Fruit fly (Drosophila melanogaster): ENCODE results near the gene CG31668.

CG31668 gene

dm6 chr2L:2177312-2177968 is 28.5 kb downstream of the CG31668 start (continued):
- TF ChIP-seq CG1832 (GFP tag; optimal IDR thresholded peaks at IDR 0.05) (no peak), sd (tag; optimal IDR thresholded peaks at IDR 0.05) (no peak), corto (GFP tag; optimal IDR thresholded peaks at IDR 0.05) (peak; percentile 53), BtbVII (GFP tag; optimal IDR thresholded peaks at IDR 0.05) (no peak), odd (GFP tag; optimal IDR thresholded peaks at IDR 0.05) (no peak), Gug (GFP tag; IDR thresholded peaks at IDR 0.05) (0 out of 4 replicates have a peak, but pooled peaks have one; percentile 4), Ptx1 (GFP tag; IDR thresholded peaks at IDR 0.05) (peak; percentile 32; the same call in 1 of the 2 replicates), CG3163 (GFP tag; optimal IDR thresholded peaks at IDR 0.05) (no peak), CG4424 (GFP tag; optimal IDR thresholded peaks at IDR 0.05) (peak; percentile 52), CG11723 (GFP tag; optimal IDR thresholded peaks at IDR 0.05) (no peak), psq (GFP tag; optimal IDR thresholded peaks at IDR 0.05) (no peak), CG3407 (GFP tag; optimal IDR thresholded peaks at IDR 0.05) (no peak), zf30C (GFP tag; optimal IDR thresholded peaks at IDR 0.05) (no peak), CG4707 (GFP tag; optimal IDR thresholded peaks at IDR 0.05) (peak; percentile 77), az2 (GFP tag; optimal IDR thresholded peaks at IDR 0.05) (peak; percentile 52), CG4360 (GFP tag; IDR thresholded peaks at IDR 0.05) (no peak), E2f2 (GFP tag; IDR thresholded peaks at IDR 0.05) (peak; percentile 24; the same call in 1 of the 2 replicates), chinmo (GFP tag; IDR thresholded peaks at IDR 0.05; ENCODE audit: partially characterized antibody) (no peak), Dp (GFP tag; optimal IDR thresholded peaks at IDR 0.05) (no peak), lab (GFP tag; optimal IDR thresholded peaks at IDR 0.05) (peak; percentile 23), CG16813 (GFP tag; IDR thresholded peaks at IDR 0.05; ENCODE audit: partially characterized antibody) (no peak), cad (GFP tag; optimal IDR thresholded peaks at IDR 0.05) (no peak), Myb (GFP tag; optimal IDR thresholded peaks at IDR 0.05) (peak; percentile 46), Ets97D (GFP tag; optimal IDR thresholded peaks at IDR 0.05) (no peak), Spps (tag; optimal IDR thresholded peaks at IDR 0.05) (no peak), D19A (tag; optimal IDR thresholded peaks at IDR 0.05) (peak; percentile 39), Usf (GFP tag; optimal IDR thresholded peaks at IDR 0.05) (no peak), dmrt11E (tag; optimal IDR thresholded peaks at IDR 0.05) (peak; percentile 26), HmgZ (tag; optimal IDR thresholded peaks at IDR 0.05) (no peak), Aef1 (GFP tag; IDR thresholded peaks at IDR 0.05) (0 out of 3 replicates have a peak, but pooled peaks have one; percentile 15), CG14014 (GFP tag; IDR thresholded peaks at IDR 0.05) (peak; percentile 43; the same call in 1 of the 2 replicates), CG1647 (GFP tag; optimal IDR thresholded peaks at IDR 0.05) (peak; percentile 59), ewg (GFP tag; optimal IDR thresholded peaks at IDR 0.05) (peak; percentile 17), Oli (tag; optimal IDR thresholded peaks at IDR 0.05) (peak; percentile 63), CG18619 (GFP tag; optimal IDR thresholded peaks at IDR 0.05) (peak; percentile 39), Kr (GFP tag; optimal IDR thresholded peaks at IDR 0.05) (no peak), eyg (GFP tag; optimal IDR thresholded peaks at IDR 0.05) (peak; percentile 19), pb (GFP tag; optimal IDR thresholded peaks at IDR 0.05) (peak; percentile 45), jing (GFP tag; optimal IDR thresholded peaks at IDR 0.05) (no peak), amos (GFP tag; IDR thresholded peaks at IDR 0.05; ENCODE audit: partially characterized antibody) (no peak), Abd-B (GFP tag; optimal IDR thresholded peaks at IDR 0.05) (no peak), fru (optimal IDR thresholded peaks at IDR 0.05) (no peak), CG2129 (GFP tag; IDR thresholded peaks at IDR 0.05; ENCODE audit: partially characterized antibody) (no peak), ERR (GFP tag; optimal IDR thresholded peaks at IDR 0.05) (no peak), lov (optimal IDR thresholded peaks at IDR 0.05) (no peak), lov (GFP tag; IDR thresholded peaks at IDR 0.05) (no peak), sug (tag; optimal IDR thresholded peaks at IDR 0.05) (no peak), B-H1 (GFP tag; IDR thresholded peaks at IDR 0.05) (no peak), Ada2b (GFP tag; IDR thresholded peaks at IDR 0.05) (peak; percentile 61), Lhr (GFP tag; optimal IDR thresholded peaks at IDR 0.05) (no peak)
